Fruit fly (Drosophila melanogaster) whole organism: ENCODE results near the gene CG17364.

Experiments
- CG8478 ChIP-seq: fragments of >200 bp; optimal IDR thresholded peaks from 2 replicates; lab custom pipeline; 2018; ENCODE audit warnings: inconsistent platforms
- Dll ChIP-seq: fragments of >200 bp; optimal IDR thresholded peaks from 2 replicates; lab custom pipeline; 2017
- EcR ChIP-seq, 2 experiments: fragments of >200 bp; optimal IDR thresholded peaks; 2 replicates each; lab custom pipeline; 2017; ENCODE audit warnings: missing biosample characterization in 2 of 2, missing genetic modification characterization in 2 of 2, missing genetic modification reagents in 2 of 2
- pan ChIP-seq: fragments of >200 bp; optimal IDR thresholded peaks from 2 replicates; lab custom pipeline; 2017
- psq ChIP-seq: fragments of >200 bp; optimal IDR thresholded peaks from 2 replicates; lab custom pipeline; 2017
- usp ChIP-seq: fragments of >200 bp; optimal IDR thresholded peaks from 2 replicates; lab custom pipeline; 2017; ENCODE audit warnings: missing biosample characterization, missing genetic modification characterization, mixed read lengths

DNA sequence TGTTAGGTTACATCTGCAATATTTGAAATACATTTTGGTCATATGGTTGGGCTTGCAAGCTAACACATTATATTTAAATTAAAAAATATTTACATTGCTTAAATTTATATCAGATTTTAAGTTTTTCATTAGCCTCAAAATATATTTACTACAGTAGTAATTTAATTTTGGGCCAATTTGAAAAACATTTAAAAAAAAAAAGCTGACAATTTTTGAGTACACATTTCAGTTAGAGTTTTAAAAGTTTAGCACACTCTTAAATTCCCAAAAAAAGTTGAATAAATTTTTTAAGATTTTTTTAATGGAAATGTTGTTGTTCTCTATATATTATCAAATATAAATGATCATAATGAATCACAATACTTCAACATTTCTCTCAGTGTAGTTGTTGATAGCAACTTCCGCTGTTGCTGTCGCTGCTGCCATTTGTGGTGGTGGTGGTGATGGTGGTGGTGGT, 36.0 kb downstream of the CG17364 start:
- TF ChIP-seq usp (GFP tag; lab: Kevin White, UChicago) (no peak), psq (lab: Kevin White, UChicago) (no peak), CG8478 (no peak), EcR (GFP tag; optimal IDR thresholded peaks at IDR 0.05; lab: Kevin White, UChicago) (no peak), Dll (lab: Kevin White, UChicago) (no peak), pan (no peak)
